Worm (Caenorhabditis elegans) whole organism, young adult: ENCODE measurements around the gene anmt-1.

Source experiments
- B0261.1 ChIP-seq: sonication (generic microtip); optimal IDR thresholded peaks from 2 replicates; lab custom pipeline; 2016; ENCODE audit warnings: mild to moderate bottlenecking, missing genetic modification characterization, moderate library complexity, missing compliant biosample characterization
- C06A6.2 ChIP-seq: fragments of 200-800 bp; sonication (Bioruptor generic); conservative IDR thresholded peaks from 2 replicates; pipeline ENCODE4 v1.3.6; 2022; ENCODE audit warnings: missing genetic modification characterization, missing compliant biosample characterization
- F23B12.7 ChIP-seq: sonication (generic microtip); optimal IDR thresholded peaks from 2 replicates; lab custom pipeline; 2017; ENCODE audit warnings: missing genetic modification characterization, mild to moderate bottlenecking, missing compliant biosample characterization, antibody characterized with exemption, moderate library complexity; ENCODE audit not compliant: insufficient read depth
- F37B4.10 ChIP-seq: fragments of 200-800 bp; sonication (Bioruptor generic); IDR thresholded peaks from 2 replicates; pipeline ENCODE4 v1.3.6; 2022; ENCODE audit warnings: missing genetic modification characterization, missing compliant biosample characterization
- F57C9.4 ChIP-seq: sonication (generic microtip); optimal IDR thresholded peaks from 2 replicates; lab custom pipeline; 2017; ENCODE audit warnings: mild to moderate bottlenecking, missing genetic modification characterization, missing compliant biosample characterization
- K12H6.12 ChIP-seq: fragments of 200-800 bp; sonication (Bioruptor generic); optimal IDR thresholded peaks from 2 replicates; lab custom pipeline; 2018; ENCODE audit warnings: mild to moderate bottlenecking, missing genetic modification characterization, missing compliant biosample characterization
- aptf-3 ChIP-seq: fragments of 200-800 bp; sonication (Bioruptor generic); IDR thresholded peaks from 2 replicates; pipeline ENCODE4 v1.3.6; 2022; ENCODE audit warnings: missing genetic modification characterization, missing compliant biosample characterization
- ets-4 ChIP-seq: fragments of 200-800 bp; sonication (Bioruptor generic); optimal IDR thresholded peaks from 2 replicates; lab custom pipeline; 2018; ENCODE audit warnings: mild to moderate bottlenecking, missing genetic modification characterization, missing compliant biosample characterization
- lin-40 ChIP-seq: sonication (generic microtip); optimal IDR thresholded peaks from 2 replicates; lab custom pipeline; 2016; ENCODE audit warnings: missing genetic modification characterization, mild to moderate bottlenecking, missing compliant biosample characterization, missing genotype, missing genetic modification reagents
- lsy-27 ChIP-seq: sonication (generic microtip); optimal IDR thresholded peaks from 2 replicates; lab custom pipeline; 2017; ENCODE audit warnings: missing genetic modification characterization, mild to moderate bottlenecking, missing compliant biosample characterization, antibody characterized with exemption, missing genotype, borderline replicate concordance; ENCODE audit not compliant: insufficient read depth
- nfya-1 ChIP-seq: sonication (generic microtip); optimal IDR thresholded peaks from 2 replicates; lab custom pipeline; 2017; ENCODE audit warnings: antibody characterized with exemption, missing compliant biosample characterization, missing genetic modification characterization, borderline replicate concordance; ENCODE audit not compliant: insufficient read depth
- pbrm-1 ChIP-seq: fragments of 200-800 bp; sonication (Bioruptor generic); IDR thresholded peaks from 2 replicates; pipeline ENCODE4 v1.3.6; 2022; ENCODE audit warnings: missing genetic modification reagents, missing genetic modification characterization, missing compliant biosample characterization
- pha-4 ChIP-seq: fragments of 150-350 bp; sonication (generic microtip); optimal IDR thresholded peaks from 2 replicates; lab custom pipeline; 2014; ENCODE audit warnings: missing biosample characterization, missing genetic modification reagents, missing genetic modification characterization
- unc-130 ChIP-seq: sonication (generic microtip); optimal IDR thresholded peaks from 2 replicates; lab custom pipeline; 2016; ENCODE audit warnings: missing genetic modification reagents, missing genetic modification characterization, missing compliant biosample characterization

ce11 chrIII:8710310-8710709, 25.7 kb downstream of the anmt-1 start, which contains the start of gene B0303.11:
- no peak for TF ChIP-seq F57C9.4
- no peak for TF ChIP-seq lsy-27
- no peak for TF ChIP-seq F23B12.7 (tag; lab: Kevin White, UChicago)
- no peak for TF ChIP-seq unc-130 (GFP tag; lab: Kevin White, UChicago)
- no peak for TF ChIP-seq B0261.1 (tag; lab: Kevin White, UChicago)
- TF ChIP-seq ets-4 = no peak
- TF ChIP-seq pha-4 = no peak
- TF ChIP-seq pbrm-1 = no peak
- TF ChIP-seq F37B4.10 = no peak
- TF ChIP-seq C06A6.2 (GFP tag; lab: Robert Waterston, UW) = no peak
- no peak for TF ChIP-seq aptf-3 (GFP tag; lab: Robert Waterston, UW)
- TF ChIP-seq K12H6.12 = no peak
- no peak for TF ChIP-seq lin-40 (tag; lab: Kevin White, UChicago)
- TF ChIP-seq nfya-1 (tag; lab: Kevin White, UChicago) = no peak
